Worm (Caenorhabditis elegans): Measurements from ENCODE around the gene vps-16.

DNA sequence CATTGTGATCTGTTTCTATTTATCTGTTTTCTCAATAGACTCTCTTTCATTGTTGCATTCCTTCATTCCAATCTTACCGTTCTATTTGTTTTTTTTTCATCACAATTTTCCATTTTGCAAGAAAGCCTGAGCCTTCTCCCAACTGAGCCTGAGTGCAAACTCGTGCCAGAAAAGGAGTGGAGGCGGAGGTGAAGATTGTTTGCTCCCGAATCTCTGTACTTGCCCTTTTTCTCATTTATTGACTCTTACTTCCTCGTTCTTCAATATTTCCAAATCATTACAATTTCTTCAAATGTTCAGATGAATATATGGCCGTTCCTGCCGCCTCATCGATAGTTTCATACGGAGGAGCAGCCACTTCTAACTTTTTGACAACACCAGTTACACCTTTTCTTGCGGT is 26.2 kb upstream of the vps-16 start, which contains the start of gene let-756:
- no peak for TF ChIP-seq skn-1 (tag; optimal IDR thresholded peaks at IDR 0.05)
- TF ChIP-seq unc-86 (tag; optimal IDR thresholded peaks at IDR 0.05): no peak
- TF ChIP-seq egl-27 (tag; optimal IDR thresholded peaks at IDR 0.05): no peak
- TF ChIP-seq nhr-11 (tag; optimal IDR thresholded peaks at IDR 0.05): no peak
- no peak for TF ChIP-seq ceh-82 (tag; optimal IDR thresholded peaks at IDR 0.05)
- TF ChIP-seq grh-1 (GFP tag; IDR thresholded peaks at IDR 0.05): no peak
- TF ChIP-seq fkh-8 (tag; optimal IDR thresholded peaks at IDR 0.05): no peak
- TF ChIP-seq ces-1 (GFP tag; optimal IDR thresholded peaks at IDR 0.05): no peak
- no peak for TF ChIP-seq fkh-10 (GFP tag; optimal IDR thresholded peaks at IDR 0.05)
- TF ChIP-seq pqm-1 (tag; optimal IDR thresholded peaks at IDR 0.05): no peak
- no peak for TF ChIP-seq mdl-1 (tag; optimal IDR thresholded peaks at IDR 0.05)
- no peak for TF ChIP-seq aha-1 (tag; optimal IDR thresholded peaks at IDR 0.05)
- TF ChIP-seq efl-3 (GFP tag; optimal IDR thresholded peaks at IDR 0.05): no peak
